Worm (Caenorhabditis elegans): ENCODE results near the gene B0554.5.

The B0554.5 gene

ce11 chrV:467507-467906, 43.3 kb downstream of the B0554.5 start:
- TF ChIP-seq tra-4 (tag; optimal IDR thresholded peaks at IDR 0.05) (no peak), hmg-4 (GFP tag; optimal IDR thresholded peaks at IDR 0.05) (no peak), tbx-11 (GFP tag; IDR thresholded peaks at IDR 0.05) (no peak), ets-7 (tag; optimal IDR thresholded peaks at IDR 0.05) (no peak), scrt-1 (GFP tag; IDR thresholded peaks at IDR 0.05) (no peak), F13C5.2 (tag; optimal IDR thresholded peaks at IDR 0.05) (no peak), ceh-13 (GFP tag; optimal IDR thresholded peaks at IDR 0.05) (no peak), ama-1 (optimal IDR thresholded peaks at IDR 0.05) (no peak), B0310.2 (tag; optimal IDR thresholded peaks at IDR 0.05) (no peak), ceh-36 (tag; optimal IDR thresholded peaks at IDR 0.05) (no peak), pes-1 (GFP tag; IDR thresholded peaks at IDR 0.05) (no peak), tbx-37 (GFP tag; conservative IDR thresholded peaks at IDR 0.05) (no peak), sea-1 (GFP tag; conservative IDR thresholded peaks at IDR 0.05) (no peak), aly-1 (tag; optimal IDR thresholded peaks at IDR 0.05) (no peak), hmbx-1 (tag; optimal IDR thresholded peaks at IDR 0.05) (no peak)

- TF ChIP-seq ets-7 (tag; optimal IDR thresholded peaks at IDR 0.05): no peak
- TF ChIP-seq hmg-4 (GFP tag; optimal IDR thresholded peaks at IDR 0.05): no peak
- no peak for TF ChIP-seq flt-1 (GFP tag; IDR thresholded peaks at IDR 0.05)
- TF ChIP-seq ama-1 (optimal IDR thresholded peaks at IDR 0.05): no peak
- TF ChIP-seq pes-1 (GFP tag; IDR thresholded peaks at IDR 0.05): no peak
- no peak for TF ChIP-seq scrt-1 (GFP tag; IDR thresholded peaks at IDR 0.05)
- TF ChIP-seq tra-4 (tag; optimal IDR thresholded peaks at IDR 0.05): no peak
- no peak for TF ChIP-seq hmbx-1 (tag; optimal IDR thresholded peaks at IDR 0.05)
- no peak for TF ChIP-seq aly-1 (tag; optimal IDR thresholded peaks at IDR 0.05)
- no peak for TF ChIP-seq ceh-13 (GFP tag; optimal IDR thresholded peaks at IDR 0.05)
- no peak for TF ChIP-seq sea-1 (GFP tag; conservative IDR thresholded peaks at IDR 0.05)
- no peak for TF ChIP-seq tbx-37 (GFP tag; conservative IDR thresholded peaks at IDR 0.05)
- TF ChIP-seq hnd-1 (tag; optimal IDR thresholded peaks at IDR 0.05): no peak
- TF ChIP-seq B0310.2 (tag; optimal IDR thresholded peaks at IDR 0.05): no peak
- TF ChIP-seq tbx-11 (GFP tag; IDR thresholded peaks at IDR 0.05): no peak
- no peak for TF ChIP-seq ceh-36 (tag; optimal IDR thresholded peaks at IDR 0.05)
- TF ChIP-seq F13C5.2 (tag; optimal IDR thresholded peaks at IDR 0.05): no peak
Observed at ce11 chrV:468460-468859, 44.2 kb downstream of the B0554.5 start, which contains the start of gene srbc-57. Gene srbc-57, minus strand, starts transcription at chrV:468560.

- TF ChIP-seq sea-1 (GFP tag; conservative IDR thresholded peaks at IDR 0.05) (no peak), flt-1 (GFP tag; IDR thresholded peaks at IDR 0.05) (no peak), hmbx-1 (tag; optimal IDR thresholded peaks at IDR 0.05) (no peak), B0310.2 (tag; optimal IDR thresholded peaks at IDR 0.05) (no peak), ceh-36 (tag; optimal IDR thresholded peaks at IDR 0.05) (no peak), hmg-4 (GFP tag; optimal IDR thresholded peaks at IDR 0.05) (no peak), ama-1 (optimal IDR thresholded peaks at IDR 0.05) (no peak), ceh-13 (GFP tag; optimal IDR thresholded peaks at IDR 0.05) (no peak), ets-7 (tag; optimal IDR thresholded peaks at IDR 0.05) (no peak), scrt-1 (GFP tag; IDR thresholded peaks at IDR 0.05) (no peak), tbx-11 (GFP tag; IDR thresholded peaks at IDR 0.05) (no peak), hnd-1 (tag; optimal IDR thresholded peaks at IDR 0.05) (no peak), F13C5.2 (tag; optimal IDR thresholded peaks at IDR 0.05) (no peak), tra-4 (tag; optimal IDR thresholded peaks at IDR 0.05) (no peak), tbx-37 (GFP tag; conservative IDR thresholded peaks at IDR 0.05) (no peak), pes-1 (GFP tag; IDR thresholded peaks at IDR 0.05) (no peak), aly-1 (tag; optimal IDR thresholded peaks at IDR 0.05) (no peak)
Observed at ce11 chrV:472589-472988, 48.3 kb downstream of the B0554.5 start, which contains the start of gene srt-31. Gene srt-31, plus strand, starts transcription at chrV:472889.

ce11 chrV:474516-474915, 50.3 kb downstream of the B0554.5 start, which contains the start of gene nhr-99:
Gene nhr-99, plus strand, starts transcription at chrV:474778.
- TF ChIP-seq flt-1 (GFP tag; IDR thresholded peaks at IDR 0.05) (no peak), sea-1 (GFP tag; conservative IDR thresholded peaks at IDR 0.05) (no peak)

Data from whole organism, early embryonic.